Worm (Caenorhabditis elegans): ENCODE results near the gene grl-5.
"Not testable (repeated sequence)": the region's sequence is repeated elsewhere in the genome, so short reads cannot be mapped to it uniquely, and the experiment has no call there.

ce11 chrV:4432196-4432595 is 17.7 kb upstream of the grl-5 start:
- TF ChIP-seq attf-5 (GFP tag; optimal IDR thresholded peaks at IDR 0.05); unc-62 (GFP tag; optimal IDR thresholded peaks at IDR 0.05); F49E8.2 (tag; optimal IDR thresholded peaks at IDR 0.05; ENCODE audit: insufficient read depth); ama-1 (optimal IDR thresholded peaks at IDR 0.05); ama-1 (GFP tag; optimal IDR thresholded peaks at IDR 0.05); T26A5.8 (tag; optimal IDR thresholded peaks at IDR 0.05); zim-3 (tag; optimal IDR thresholded peaks at IDR 0.05); dpl-1 (GFP tag; optimal IDR thresholded peaks at IDR 0.05); pbrm-1 (GFP tag; IDR thresholded peaks at IDR 0.05); rec-8 (tag; optimal IDR thresholded peaks at IDR 0.05); repo-1 (tag; optimal IDR thresholded peaks at IDR 0.05): not testable (repeated sequence)

Data from whole organism, young adult.